Fruit fly (Drosophila melanogaster) whole organism, pupa: Measurements from ENCODE around the gene daed.
A peak's percentile ranks its signal among the peaks of the same experiment; 100 is the strongest.

Experiments
- CG12605 ChIP-seq: fragments of 200-800 bp; sonication (Bioruptor generic); IDR thresholded peaks from 2 replicates; pipeline ENCODE4 v1.3.6; 2022; ENCODE audit warnings: missing biosample characterization, missing genetic modification characterization
- CG13204 ChIP-seq: fragments of 200-800 bp; sonication (Bioruptor generic); optimal IDR thresholded peaks from 2 replicates; lab custom pipeline; 2018; ENCODE audit warnings: missing biosample characterization, mild to moderate bottlenecking, missing genetic modification characterization, moderate library complexity
- CG17806 ChIP-seq: fragments of 200-800 bp; sonication (Bioruptor generic); optimal IDR thresholded peaks from 2 replicates; lab custom pipeline; 2018; ENCODE audit warnings: missing biosample characterization, mild to moderate bottlenecking, missing genetic modification characterization, moderate library complexity
- CG8301 ChIP-seq: fragments of 200-800 bp; sonication (Bioruptor generic); optimal IDR thresholded peaks from 2 replicates; lab custom pipeline; 2018; ENCODE audit warnings: missing biosample characterization, mild to moderate bottlenecking, missing genetic modification characterization
- CG9948 ChIP-seq: fragments of 200-800 bp; sonication (Bioruptor generic); optimal IDR thresholded peaks from 2 replicates; lab custom pipeline; 2018; ENCODE audit warnings: missing biosample characterization, mild to moderate bottlenecking, missing genetic modification characterization, moderate library complexity
- EcR ChIP-seq: fragments of 200-800 bp; sonication (Bioruptor generic); optimal IDR thresholded peaks from 3 replicates; lab custom pipeline; 2019; ENCODE audit warnings: missing biosample characterization, missing genetic modification characterization, mild to moderate bottlenecking, moderate library complexity, missing genetic modification reagents
- fd96Ca ChIP-seq: fragments of 200-800 bp; sonication (Bioruptor generic); IDR thresholded peaks from 3 replicates; pipeline ENCODE4 v1.3.6; 2022; ENCODE audit warnings: missing biosample characterization, missing genetic modification characterization
- gl ChIP-seq: fragments of 200-800 bp; sonication (Bioruptor generic); optimal IDR thresholded peaks from 2 replicates; lab custom pipeline; 2018; ENCODE audit warnings: missing biosample characterization, mild to moderate bottlenecking, missing genetic modification characterization
- rn ChIP-seq: fragments of 200-800 bp; sonication (Bioruptor generic); IDR thresholded peaks from 2 replicates; pipeline ENCODE4 v1.3.6; 2022; ENCODE audit warnings: missing biosample characterization, missing genetic modification characterization

dm6 chr2L:2226259-2227121 is 10.4 kb upstream of the daed start, which contains the start of the genes CG15387 and sau:
- TF ChIP-seq EcR (GFP tag; lab: Kevin White, UChicago) = no peak
- no peak for TF ChIP-seq CG13204
- peak; percentile 69 for TF ChIP-seq CG8301
- peak; percentile 17 for TF ChIP-seq gl (tag; lab: Kevin White, UChicago)
- no peak for TF ChIP-seq CG12605 (GFP tag; lab: Robert Waterston, UW)
- TF ChIP-seq CG9948 = peak; percentile 56
- TF ChIP-seq rn (GFP tag; lab: Robert Waterston, UW) = peak; percentile 58; the same call in 1 of the 2 replicates
- TF ChIP-seq CG17806 (tag; lab: Kevin White, UChicago) = peak; percentile 62
- TF ChIP-seq fd96Ca (GFP tag; lab: Robert Waterston, UW) = peak; percentile 75
